Worm (Caenorhabditis elegans) whole organism, L2 larva: ENCODE measurements around the gene srh-130.

Experiments
- R02D3.7 ChIP-seq: fragments of 150-350 bp; optimal IDR thresholded peaks from 2 replicates; lab custom pipeline; 2014; ENCODE audit warnings: missing biosample characterization, missing genetic modification characterization
- egl-27 ChIP-seq: sonication (generic microtip); optimal IDR thresholded peaks from 3 replicates; lab custom pipeline; 2017; ENCODE audit warnings: missing biosample characterization, missing genetic modification reagents, missing genetic modification characterization
- elt-1 ChIP-seq: fragments of 150-350 bp; optimal IDR thresholded peaks from 2 replicates; lab custom pipeline; 2014; ENCODE audit warnings: missing biosample characterization, missing genetic modification characterization
- fos-1 ChIP-seq: fragments of 150-350 bp; optimal IDR thresholded peaks from 2 replicates; lab custom pipeline; 2014; ENCODE audit warnings: missing biosample characterization, missing genetic modification characterization
- lin-13 ChIP-seq: fragments of 150-350 bp; optimal IDR thresholded peaks from 2 replicates; lab custom pipeline; 2014; ENCODE audit warnings: missing biosample characterization, missing genetic modification reagents, missing genetic modification characterization
- lsy-2 ChIP-seq, 2 experiments: fragments of 150-350 bp in 1 of 2; sonication (generic microtip) in 1 of 2; optimal IDR thresholded peaks; 2 replicates each; lab custom pipeline; 2014 to 2017; ENCODE audit warnings: missing biosample characterization in 2 of 2, missing genetic modification characterization in 2 of 2
- mdl-1 ChIP-seq, 2 experiments: fragments of 150-350 bp in 1 of 2; sonication (generic microtip) in 1 of 2; optimal IDR thresholded peaks; 2 replicates each; lab custom pipeline; 2017; ENCODE audit warnings: missing biosample characterization in 2 of 2, missing genetic modification characterization in 2 of 2
- nhr-25 ChIP-seq: fragments of 150-350 bp; sonication (generic microtip); optimal IDR thresholded peaks from 3 replicates; lab custom pipeline; 2014; ENCODE audit warnings: missing biosample characterization, missing genetic modification characterization
- nhr-77 ChIP-seq: fragments of 150-350 bp; optimal IDR thresholded peaks from 2 replicates; lab custom pipeline; 2014; ENCODE audit warnings: missing biosample characterization, missing genetic modification characterization
- unc-62 ChIP-seq: fragments of 150-350 bp; optimal IDR thresholded peaks from 2 replicates; lab custom pipeline; 2014; ENCODE audit warnings: missing biosample characterization, missing genetic modification reagents, missing genetic modification characterization
- ztf-11 ChIP-seq: sonication (generic microtip); optimal IDR thresholded peaks from 2 replicates; lab custom pipeline; 2017; ENCODE audit warnings: missing biosample characterization, missing genetic modification characterization

DNA sequence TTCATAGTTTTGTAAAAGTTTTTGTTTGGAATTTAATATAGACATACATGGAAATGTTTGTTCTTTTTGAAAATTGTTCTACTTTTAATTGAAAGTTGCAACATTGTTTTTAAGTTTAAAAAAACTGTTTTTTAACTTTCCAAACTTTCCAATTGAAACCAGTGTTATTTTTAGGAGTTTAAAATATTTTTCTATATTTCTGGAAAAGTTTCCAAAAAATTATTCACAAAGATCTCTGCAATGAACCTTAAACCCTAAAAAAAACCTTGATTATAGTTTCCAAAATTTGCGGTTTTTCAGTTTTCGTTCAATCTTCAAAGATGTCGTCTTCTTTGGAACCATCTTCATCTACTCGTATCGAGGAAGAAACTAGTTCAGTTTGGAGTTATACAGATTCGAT is 18.5 kb upstream of the srh-130 start, which contains the start of gene F14F9.4:
- no peak for TF ChIP-seq unc-62 (GFP tag; lab: Kevin White, UChicago)
- no peak for TF ChIP-seq nhr-25 (tag; lab: Kevin White, UChicago)
- TF ChIP-seq fos-1: no peak
- TF ChIP-seq nhr-77 (tag; lab: Kevin White, UChicago): no peak
- no peak for TF ChIP-seq ztf-11
- TF ChIP-seq egl-27: no peak
- TF ChIP-seq R02D3.7 (tag; lab: Kevin White, UChicago): no peak
- no peak for TF ChIP-seq elt-1 (tag; lab: Kevin White, UChicago)
- TF ChIP-seq lsy-2 (tag; optimal IDR thresholded peaks at IDR 0.05; lab: Kevin White, UChicago): no peak
- no peak for TF ChIP-seq mdl-1 (tag; optimal IDR thresholded peaks at IDR 0.05; lab: Kevin White, UChicago)
- no peak for TF ChIP-seq lin-13 (GFP tag; lab: Kevin White, UChicago)
